Worm (Caenorhabditis elegans) whole organism, late embryonic: ENCODE data around the gene K09E2.3.

ENCODE experiments used
- K02D7.2 ChIP-seq: sonication (generic microtip); optimal IDR thresholded peaks from 2 replicates; lab custom pipeline; 2017; ENCODE audit warnings: mild to moderate bottlenecking, missing genetic modification characterization, missing compliant biosample characterization
- ama-1 ChIP-seq: fragments of 150-350 bp; optimal IDR thresholded peaks from 2 replicates; lab custom pipeline; 2014
- ceh-22 ChIP-seq: sonication (generic microtip); optimal IDR thresholded peaks from 2 replicates; lab custom pipeline; 2017; ENCODE audit warnings: missing biosample characterization, missing genetic modification characterization
- ceh-9 ChIP-seq: sonication (generic microtip); optimal IDR thresholded peaks from 2 replicates; lab custom pipeline; 2016; ENCODE audit warnings: mild to moderate bottlenecking, missing genetic modification characterization, inconsistent platforms, missing compliant biosample characterization
- fkh-10 ChIP-seq: fragments of 150-350 bp; optimal IDR thresholded peaks from 2 replicates; lab custom pipeline; 2014; ENCODE audit warnings: missing biosample characterization, missing genetic modification reagents, missing genetic modification characterization
- nfya-1 ChIP-seq: sonication (generic microtip); optimal IDR thresholded peaks from 2 replicates; lab custom pipeline; 2017; ENCODE audit warnings: missing genetic modification characterization, mild to moderate bottlenecking, missing compliant biosample characterization, antibody characterized with exemption, moderate library complexity
- nhr-232 ChIP-seq: sonication (generic microtip); optimal IDR thresholded peaks from 2 replicates; lab custom pipeline; 2016; ENCODE audit warnings: missing genetic modification characterization, missing compliant biosample characterization
- pax-1 ChIP-seq: fragments of 150-350 bp; optimal IDR thresholded peaks from 2 replicates; lab custom pipeline; 2014; ENCODE audit warnings: missing biosample characterization, missing genetic modification characterization
- pha-4 ChIP-seq: fragments of 150-350 bp; optimal IDR thresholded peaks from 2 replicates; lab custom pipeline; 2018; ENCODE audit warnings: missing biosample characterization, missing genetic modification reagents, missing genetic modification characterization
- unc-86 ChIP-seq: sonication (generic microtip); optimal IDR thresholded peaks from 2 replicates; lab custom pipeline; 2016; ENCODE audit warnings: missing genetic modification characterization, missing compliant biosample characterization

- TF ChIP-seq unc-86 (tag; lab: Kevin White, UChicago) (no peak), nfya-1 (no peak), ceh-9 (tag; lab: Kevin White, UChicago) (no peak), pha-4 (tag; lab: Kevin White, UChicago) (no peak), ama-1 (lab: Kevin White, UChicago) (no peak), K02D7.2 (tag; lab: Kevin White, UChicago) (no peak), pax-1 (tag; lab: Kevin White, UChicago) (no peak), nhr-232 (tag; lab: Kevin White, UChicago) (no peak), fkh-10 (no peak), ceh-22 (no peak)
These were observed 1.6 kb downstream of the K09E2.3 start for ce11 chrX:8674514-8674913.
